Fruit fly (Drosophila melanogaster) whole organism, larva: ENCODE measurements around the gene CG14960.

Experiments
- noc ChIP-seq: fragments of 200-800 bp; sonication (Bioruptor generic); optimal IDR thresholded peaks from 3 replicates; lab custom pipeline; 2019; ENCODE audit warnings: missing biosample characterization, mild to moderate bottlenecking, missing genetic modification characterization, moderate library complexity

CG14960 gene

DNA sequence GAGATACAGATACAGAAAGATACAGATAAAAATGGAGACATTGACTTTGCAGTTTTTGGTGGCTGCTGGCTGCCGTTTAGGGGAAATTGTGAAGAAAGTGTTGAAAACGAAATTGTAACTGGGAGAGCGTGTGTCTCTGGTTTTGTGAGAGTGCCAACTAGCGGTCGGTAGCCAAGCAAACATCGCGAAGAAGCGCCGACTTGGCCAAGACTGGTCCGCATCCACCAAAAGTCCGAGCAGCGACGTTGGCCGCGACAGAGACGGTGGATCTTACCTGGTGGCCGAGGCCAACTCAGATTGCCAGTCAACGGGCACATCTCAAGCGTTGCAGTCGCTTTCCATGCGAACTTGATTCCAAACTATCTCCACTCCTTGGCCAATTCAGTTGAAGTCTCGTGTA is at the start of gene CG14960:
Gene CG14960 (plus strand): TSS at position 301 of the 400 bp plus-strand sequence.
- TF ChIP-seq noc, result no peak

dm6 chr3L:3222643-3223389 is 48.0 kb upstream of the CG14960 start, which contains the start of the genes RpL28 and eIF1:
TSS of gene RpL28 (minus strand) at chr3L:3222960.
TSS of gene eIF1 (plus strand) at chr3L:3223341.
- TF ChIP-seq noc, result peak; percentile 70

DNA sequence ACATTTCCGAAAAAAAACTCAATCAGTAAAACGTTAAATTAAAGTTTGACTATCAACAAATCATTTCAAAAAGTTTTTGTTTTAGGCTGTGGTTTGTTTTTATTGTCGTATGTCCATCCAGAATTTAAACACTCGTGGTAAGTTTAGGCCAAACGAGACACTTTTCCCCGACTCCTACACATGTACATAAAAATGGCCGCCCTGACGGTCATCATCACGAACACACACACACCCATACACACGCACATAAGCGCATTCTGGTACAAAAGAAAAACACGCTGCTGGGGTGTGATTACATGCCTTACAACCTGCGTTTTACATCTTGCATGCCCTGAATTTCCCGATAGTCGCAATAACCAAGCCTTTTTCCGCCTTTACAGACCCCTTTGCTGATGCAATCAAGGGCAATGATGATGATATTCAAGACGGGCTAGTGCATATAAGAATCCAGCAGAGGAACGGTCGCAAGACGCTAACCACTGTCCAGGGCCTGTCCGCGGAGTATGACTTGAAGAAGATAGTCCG is 47.4 kb upstream of the CG14960 start:
- no peak for TF ChIP-seq noc

- no peak for TF ChIP-seq noc
Measured at dm6 chr3L:3224740-3225719, 45.8 kb upstream of the CG14960 start, which contains the start of gene Larp4B. TSS of gene Larp4B (plus strand) at chr3L:3224838.

- no peak for TF ChIP-seq noc
Measured at dm6 chr3L:3225769-3226457, 44.9 kb upstream of the CG14960 start.

DNA sequence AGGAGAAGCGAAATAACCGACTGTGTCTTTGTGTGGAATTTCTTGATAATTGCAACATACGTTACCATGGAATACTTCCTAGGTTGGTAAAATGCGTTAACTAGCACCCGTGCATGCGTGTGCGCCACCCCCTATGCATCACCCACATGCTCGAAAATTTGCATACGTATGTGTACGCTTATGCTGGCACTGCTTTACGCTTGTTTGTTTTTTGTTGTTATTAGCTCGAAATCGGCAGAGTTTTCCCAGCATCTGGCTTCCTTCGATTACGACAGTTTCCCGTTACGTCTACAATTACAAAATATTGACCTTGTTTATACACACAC is 44.4 kb upstream of the CG14960 start:
- TF ChIP-seq noc, result no peak

DNA sequence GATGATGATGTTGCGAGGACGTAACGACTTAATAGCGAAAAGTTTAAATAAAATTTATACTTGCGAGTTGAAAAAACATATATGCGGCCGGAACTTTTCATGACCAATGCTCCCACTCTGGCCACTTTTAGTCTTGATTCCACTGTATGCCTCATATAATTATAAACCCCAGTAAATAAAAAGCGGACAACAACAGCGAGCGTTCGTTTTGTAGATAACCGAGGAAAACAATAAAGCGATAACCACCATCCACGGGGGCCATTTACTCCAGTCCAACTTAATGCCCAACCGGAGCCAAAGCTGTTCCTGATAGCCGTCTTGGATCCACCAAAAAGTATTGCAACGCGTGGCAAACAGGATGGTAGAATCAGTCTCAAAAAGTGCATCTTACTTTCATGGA is 34.5 kb upstream of the CG14960 start:
- TF ChIP-seq noc, result no peak

- no peak for TF ChIP-seq noc
Measured at dm6 chr3L:3239033-3239752, 31.6 kb upstream of the CG14960 start, which contains the start of gene CG17746. TSS of gene CG17746 (minus strand) at chr3L:3239578.

dm6 chr3L:3239785-3240596 is 30.8 kb upstream of the CG14960 start:
- peak; percentile 61 for TF ChIP-seq noc

- no peak for TF ChIP-seq noc
Measured at dm6 chr3L:3240597-3241367, 30.1 kb upstream of the CG14960 start.

dm6 chr3L:3241368-3241640 is 29.5 kb upstream of the CG14960 start:
- no peak for TF ChIP-seq noc

DNA sequence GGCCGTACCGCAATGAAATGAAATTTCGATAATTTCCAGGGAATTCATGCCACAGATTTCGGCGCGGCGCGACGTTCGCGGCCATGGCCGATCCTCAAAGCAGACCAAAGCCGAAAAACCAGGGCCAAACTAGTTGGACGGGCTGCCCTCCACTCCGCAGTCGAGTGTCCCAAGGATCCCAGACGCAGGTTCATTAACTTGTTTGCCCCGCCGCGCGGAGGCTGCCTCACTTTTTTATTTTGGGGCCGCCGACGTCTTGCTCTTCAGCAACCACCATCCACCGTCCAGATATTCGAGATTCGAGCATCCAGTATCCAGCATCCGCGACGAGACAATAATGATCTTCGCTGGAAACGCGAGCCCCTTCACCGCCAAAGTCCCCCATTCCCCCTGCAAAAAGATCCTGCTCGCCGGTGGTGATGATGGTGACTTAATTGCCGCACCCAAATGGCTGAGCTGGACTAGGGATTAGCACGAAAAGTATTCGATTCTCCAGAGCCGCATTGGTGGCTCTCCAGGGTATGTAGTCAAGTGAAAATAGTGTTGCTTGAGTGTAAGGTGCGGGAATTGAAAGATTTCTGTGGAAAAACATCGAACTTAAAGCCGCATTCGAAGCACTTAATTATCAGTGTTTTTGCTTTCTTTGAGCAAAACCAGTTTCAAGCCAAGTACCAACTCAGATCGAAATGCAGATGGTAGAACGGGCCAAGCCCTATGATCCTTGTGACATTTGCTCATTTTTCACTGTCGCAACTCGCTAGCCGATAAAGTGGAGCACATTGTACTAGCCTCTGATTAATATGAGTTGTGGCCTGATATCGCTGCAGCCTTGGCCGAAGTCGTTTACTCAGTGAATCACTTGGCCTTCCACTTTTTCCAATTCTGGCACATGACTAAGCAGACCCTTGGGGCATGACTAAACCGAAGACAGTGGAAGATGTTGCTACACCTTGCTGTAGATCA is 28.4 kb upstream of the CG14960 start:
- TF ChIP-seq noc, result no peak
